Worm (Caenorhabditis elegans) whole organism, young adult: ENCODE measurements around the gene cpb-2.

Experiments used
- F57A8.1 ChIP-seq: fragments of 200-800 bp; sonication (Bioruptor generic); optimal IDR thresholded peaks from 2 replicates; lab custom pipeline; 2018; ENCODE audit warnings: mild to moderate bottlenecking, missing genetic modification characterization, moderate library complexity, missing compliant biosample characterization
- attf-6 ChIP-seq: fragments of 200-800 bp; sonication (Bioruptor generic); IDR thresholded peaks from 2 replicates; pipeline ENCODE4 v1.3.6; 2022; ENCODE audit warnings: missing genetic modification reagents, missing genetic modification characterization, missing compliant biosample characterization
- fkh-3 ChIP-seq: sonication (generic microtip); optimal IDR thresholded peaks from 2 replicates; lab custom pipeline; 2016; ENCODE audit warnings: mild to moderate bottlenecking, missing genetic modification characterization, missing compliant biosample characterization
- him-1 ChIP-seq: sonication (generic microtip); optimal IDR thresholded peaks from 2 replicates; lab custom pipeline; 2016; ENCODE audit warnings: missing genotype, missing genetic modification reagents, missing genetic modification characterization, missing compliant biosample characterization
- hsf-1 ChIP-seq: fragments of 200-800 bp; sonication (Bioruptor generic); IDR thresholded peaks from 2 replicates; pipeline ENCODE4 v1.3.6; 2022; ENCODE audit warnings: missing genetic modification reagents, missing genetic modification characterization, missing compliant biosample characterization
- nhr-27 ChIP-seq: fragments of 200-800 bp; sonication (Bioruptor generic); optimal IDR thresholded peaks from 2 replicates; lab custom pipeline; 2018; ENCODE audit warnings: mild to moderate bottlenecking, missing genetic modification characterization, moderate library complexity, missing compliant biosample characterization
- snpc-4 ChIP-seq, 5 experiments: fragments of 150-350 bp in 1 of 5; sonication (generic microtip) in 4 of 5; optimal IDR thresholded peaks; 2 replicates each; lab custom pipeline; 2014 to 2018; ENCODE audit warnings: missing genetic modification characterization in 5 of 5, missing biosample characterization in 3 of 5, antibody characterized with exemption in 2 of 5, mild to moderate bottlenecking in 2 of 5, missing compliant biosample characterization in 2 of 5, missing genotype in 2 of 5, moderate library complexity in 2 of 5, missing genetic modification reagents in 1 of 5
- sptf-2 ChIP-seq: fragments of 200-800 bp; sonication (Bioruptor generic); optimal IDR thresholded peaks from 2 replicates; lab custom pipeline; 2018; ENCODE audit warnings: mild to moderate bottlenecking, missing genetic modification characterization, missing compliant biosample characterization
- unc-130 ChIP-seq: sonication (generic microtip); optimal IDR thresholded peaks from 2 replicates; lab custom pipeline; 2016; ENCODE audit warnings: missing genetic modification reagents, missing genetic modification characterization, missing compliant biosample characterization

DNA sequence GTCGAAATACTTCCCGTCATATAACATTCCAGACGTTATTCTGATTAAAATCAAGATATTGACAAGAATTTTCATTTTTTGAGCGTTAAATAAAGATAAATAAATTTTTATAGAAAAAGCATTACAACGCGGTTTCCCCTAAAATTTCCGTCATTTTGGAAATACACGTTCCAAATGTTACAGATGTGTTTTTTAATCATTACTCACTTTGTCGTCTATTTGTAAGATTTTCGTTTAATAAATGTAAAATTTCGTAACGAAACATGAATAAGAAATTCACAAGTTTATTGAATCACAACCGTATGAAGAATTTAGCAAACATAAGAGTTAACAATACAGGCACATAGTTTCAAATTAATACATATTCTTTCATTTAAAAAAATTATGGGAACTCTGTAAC is 10.3 kb downstream of the cpb-2 start, which contains the start of gene C30B5.17:
- TF ChIP-seq snpc-4 (GFP tag; optimal IDR thresholded peaks at IDR 0.05; lab: Kevin White, UChicago) (no peak), snpc-4 (tag; optimal IDR thresholded peaks at IDR 0.05; lab: Kevin White, UChicago) (no peak), fkh-3 (tag; lab: Kevin White, UChicago) (no peak), unc-130 (GFP tag; lab: Kevin White, UChicago) (no peak), nhr-27 (no peak), him-1 (tag; lab: Kevin White, UChicago) (no peak), hsf-1 (GFP tag; lab: Robert Waterston, UW) (no peak), attf-6 (GFP tag; lab: Robert Waterston, UW) (no peak), F57A8.1 (GFP tag; lab: Kevin White, UChicago) (no peak), sptf-2 (no peak)
